Fruit fly (Drosophila melanogaster) whole organism, pupa: ENCODE results near the gene mRpL3.

Experiments
- CG10348 ChIP-seq: fragments of 200-800 bp; sonication (Bioruptor generic); IDR thresholded peaks from 2 replicates; pipeline ENCODE4 v1.3.6; 2022; ENCODE audit warnings: missing biosample characterization, missing genetic modification characterization
- CG12605 ChIP-seq: fragments of 200-800 bp; sonication (Bioruptor generic); IDR thresholded peaks from 2 replicates; pipeline ENCODE4 v1.3.6; 2022; ENCODE audit warnings: missing biosample characterization, missing genetic modification characterization
- CG13204 ChIP-seq: fragments of 200-800 bp; sonication (Bioruptor generic); optimal IDR thresholded peaks from 2 replicates; lab custom pipeline; 2018; ENCODE audit warnings: missing biosample characterization, mild to moderate bottlenecking, missing genetic modification characterization, moderate library complexity
- CG14655 ChIP-seq: fragments of 200-800 bp; sonication (Bioruptor generic); optimal IDR thresholded peaks from 3 replicates; lab custom pipeline; 2017; ENCODE audit warnings: mild to moderate bottlenecking, missing biosample characterization, missing genetic modification reagents, missing genetic modification characterization
- CG15710 ChIP-seq: fragments of 200-800 bp; sonication (Bioruptor generic); optimal IDR thresholded peaks from 2 replicates; lab custom pipeline; 2018; ENCODE audit warnings: missing biosample characterization, mild to moderate bottlenecking, missing genetic modification characterization, moderate library complexity
- CG17806 ChIP-seq: fragments of 200-800 bp; sonication (Bioruptor generic); optimal IDR thresholded peaks from 2 replicates; lab custom pipeline; 2018; ENCODE audit warnings: missing biosample characterization, mild to moderate bottlenecking, missing genetic modification characterization, moderate library complexity
- CG32121 ChIP-seq: fragments of 200-800 bp; sonication (Bioruptor generic); IDR thresholded peaks from 2 replicates; pipeline ENCODE4 v1.3.6; 2022; ENCODE audit warnings: missing biosample characterization, missing genetic modification characterization
- CG34367 ChIP-seq: fragments of 200-800 bp; sonication (Bioruptor generic); optimal IDR thresholded peaks from 2 replicates; lab custom pipeline; 2018; ENCODE audit warnings: missing biosample characterization, mild to moderate bottlenecking, missing genetic modification characterization
- CG4496 ChIP-seq: fragments of 200-800 bp; sonication (Bioruptor generic); IDR thresholded peaks from 3 replicates; pipeline ENCODE4 v1.3.6; 2022; ENCODE audit warnings: missing biosample characterization, missing genetic modification characterization
- CG8159 ChIP-seq: fragments of 200-800 bp; sonication (Bioruptor generic); optimal IDR thresholded peaks from 3 replicates; lab custom pipeline; 2018; ENCODE audit warnings: missing biosample characterization, mild to moderate bottlenecking, missing genetic modification characterization, moderate library complexity
- CG8301 ChIP-seq: fragments of 200-800 bp; sonication (Bioruptor generic); optimal IDR thresholded peaks from 2 replicates; lab custom pipeline; 2018; ENCODE audit warnings: missing biosample characterization, mild to moderate bottlenecking, missing genetic modification characterization
- CG9948 ChIP-seq: fragments of 200-800 bp; sonication (Bioruptor generic); optimal IDR thresholded peaks from 2 replicates; lab custom pipeline; 2018; ENCODE audit warnings: missing biosample characterization, mild to moderate bottlenecking, missing genetic modification characterization, moderate library complexity
- D1 ChIP-seq: fragments of 200-800 bp; sonication (Bioruptor generic); optimal IDR thresholded peaks from 2 replicates; lab custom pipeline; 2018; ENCODE audit warnings: missing biosample characterization, mild to moderate bottlenecking, missing genetic modification characterization, moderate library complexity
- EcR ChIP-seq: fragments of 200-800 bp; sonication (Bioruptor generic); optimal IDR thresholded peaks from 3 replicates; lab custom pipeline; 2019; ENCODE audit warnings: missing biosample characterization, missing genetic modification characterization, mild to moderate bottlenecking, moderate library complexity, missing genetic modification reagents
- Ets98B ChIP-seq: fragments of 200-800 bp; sonication (Bioruptor generic); IDR thresholded peaks from 2 replicates; pipeline ENCODE4 v1.3.6; 2022; ENCODE audit warnings: missing biosample characterization, missing genetic modification characterization
- Pif1A ChIP-seq: fragments of 200-800 bp; sonication (Bioruptor generic); optimal IDR thresholded peaks from 3 replicates; lab custom pipeline; 2016; ENCODE audit warnings: missing biosample characterization, missing genetic modification characterization
- Pif1B ChIP-seq: fragments of 200-800 bp; sonication (Bioruptor generic); optimal IDR thresholded peaks from 3 replicates; lab custom pipeline; 2016; ENCODE audit warnings: missing biosample characterization, missing genetic modification characterization
- Snoo ChIP-seq: fragments of 200-800 bp; sonication (Bioruptor generic); optimal IDR thresholded peaks from 3 replicates; lab custom pipeline; 2017; ENCODE audit warnings: missing biosample characterization, mild to moderate bottlenecking, missing genetic modification characterization, inconsistent platforms
- fd96Ca ChIP-seq: fragments of 200-800 bp; sonication (Bioruptor generic); IDR thresholded peaks from 3 replicates; pipeline ENCODE4 v1.3.6; 2022; ENCODE audit warnings: missing biosample characterization, missing genetic modification characterization
- gl ChIP-seq: fragments of 200-800 bp; sonication (Bioruptor generic); optimal IDR thresholded peaks from 2 replicates; lab custom pipeline; 2018; ENCODE audit warnings: missing biosample characterization, mild to moderate bottlenecking, missing genetic modification characterization
- rn ChIP-seq: fragments of 200-800 bp; sonication (Bioruptor generic); IDR thresholded peaks from 2 replicates; pipeline ENCODE4 v1.3.6; 2022; ENCODE audit warnings: missing biosample characterization, missing genetic modification characterization

Gene mRpL3

dm6 chrX:15737110-15737509 lies 23.9 kb upstream of the mRpL3 start, which contains the start of gene Arp6:
Gene Arp6, minus strand, starts transcription at chrX:15737120.
- TF ChIP-seq CG12605 (GFP tag; lab: Robert Waterston, UW) (no peak), CG14655 (GFP tag; lab: Kevin White, UChicago) (no peak)

- TF ChIP-seq CG34367 (tag; lab: Kevin White, UChicago) = no peak
- peak; percentile 32 for TF ChIP-seq CG9948
- no peak for TF ChIP-seq rn
- TF ChIP-seq CG8301 = peak; percentile 10
- no peak for TF ChIP-seq CG10348 (GFP tag; lab: Robert Waterston, UW)
- peak; percentile 33 for TF ChIP-seq CG15710 (tag; lab: Kevin White, UChicago)
- TF ChIP-seq Pif1A (GFP tag; lab: Kevin White, UChicago) = peak; percentile 28
- peak; percentile 29; the same call in 1 of the 2 replicates for TF ChIP-seq CG32121 (GFP tag; lab: Robert Waterston, UW)
- peak; percentile 47 for TF ChIP-seq CG8159 (tag; lab: Kevin White, UChicago)
- TF ChIP-seq Snoo (tag; lab: Kevin White, UChicago) = peak; percentile 48
- TF ChIP-seq gl (tag; lab: Kevin White, UChicago) = no peak
- peak; percentile 1 for TF ChIP-seq EcR (GFP tag; lab: Kevin White, UChicago)
- TF ChIP-seq Pif1B = no peak
Measured at dm6 chrX:15738890-15739550, 22.0 kb upstream of the mRpL3 start, which contains the start of the genes CG11679 and CG8206. Gene CG11679, minus strand, starts transcription at chrX:15738954. Gene CG8206, plus strand, starts transcription at chrX:15739230.

- peak; percentile 60 for TF ChIP-seq CG17806 (tag; lab: Kevin White, UChicago)
- peak; percentile 70; the same call in 1 of the 3 replicates for TF ChIP-seq fd96Ca
- TF ChIP-seq CG34367 (tag; lab: Kevin White, UChicago) = no peak
- TF ChIP-seq Pif1A (GFP tag; lab: Kevin White, UChicago) = peak; percentile 45
- TF ChIP-seq Ets98B (GFP tag; lab: Robert Waterston, UW) = peak; percentile 68
- no peak for TF ChIP-seq CG10348 (GFP tag; lab: Robert Waterston, UW)
- TF ChIP-seq CG15710 (tag; lab: Kevin White, UChicago) = peak; percentile 13
- TF ChIP-seq CG12605 (GFP tag; lab: Robert Waterston, UW) = 0 out of 2 replicates have a peak, but pooled peaks have one; percentile 44
- peak; percentile 44 for TF ChIP-seq CG9948
- peak; percentile 74; the same call in 1 of the 2 replicates for TF ChIP-seq CG32121 (GFP tag; lab: Robert Waterston, UW)
- no peak for TF ChIP-seq gl (tag; lab: Kevin White, UChicago)
- TF ChIP-seq CG13204 (GFP tag; lab: Kevin White, UChicago) = no peak
- no peak for TF ChIP-seq D1 (tag; lab: Kevin White, UChicago)
- no peak for TF ChIP-seq EcR (GFP tag; lab: Kevin White, UChicago)
- peak; percentile 56 for TF ChIP-seq Pif1B
- peak; percentile 26 for TF ChIP-seq Snoo (tag; lab: Kevin White, UChicago)
- TF ChIP-seq CG8301 = peak; percentile 45
- peak; percentile 38 for TF ChIP-seq CG8159 (tag; lab: Kevin White, UChicago)
- TF ChIP-seq CG14655 (GFP tag; lab: Kevin White, UChicago) = no peak
- no peak; the same call in 1 of the 2 replicates for TF ChIP-seq rn
- peak; percentile 84 for TF ChIP-seq CG4496 (GFP tag; lab: Robert Waterston, UW)
Measured at dm6 chrX:15740288-15740726, 20.7 kb upstream of the mRpL3 start.

dm6 chrX:15740881-15741280 lies 20.2 kb upstream of the mRpL3 start:
- TF ChIP-seq EcR (GFP tag; lab: Kevin White, UChicago) (no peak), gl (tag; lab: Kevin White, UChicago) (no peak), Snoo (tag; lab: Kevin White, UChicago) (no peak), D1 (tag; lab: Kevin White, UChicago) (no peak), rn (no peak), CG15710 (tag; lab: Kevin White, UChicago) (no peak), CG12605 (GFP tag; lab: Robert Waterston, UW) (no peak), CG8301 (no peak), CG14655 (GFP tag; lab: Kevin White, UChicago) (no peak), fd96Ca (no peak), CG32121 (GFP tag; lab: Robert Waterston, UW) (no peak), CG8159 (tag; lab: Kevin White, UChicago) (no peak), CG17806 (tag; lab: Kevin White, UChicago) (no peak)

dm6 chrX:15745905-15746681 lies 15.0 kb upstream of the mRpL3 start, which contains the start of the genes CG8944 and CCT6:
Gene CG8944, minus strand, starts transcription at chrX:15746231.
Gene CCT6, plus strand, starts transcription at chrX:15746648.
- TF ChIP-seq Ets98B (GFP tag; lab: Robert Waterston, UW) = no peak
- TF ChIP-seq Pif1A (GFP tag; lab: Kevin White, UChicago) = no peak
- no peak for TF ChIP-seq rn
- TF ChIP-seq CG17806 (tag; lab: Kevin White, UChicago) = no peak
- no peak for TF ChIP-seq CG8159 (tag; lab: Kevin White, UChicago)
- TF ChIP-seq CG32121 (GFP tag; lab: Robert Waterston, UW) = no peak
- no peak for TF ChIP-seq EcR (GFP tag; lab: Kevin White, UChicago)
- TF ChIP-seq CG10348 (GFP tag; lab: Robert Waterston, UW) = no peak
- TF ChIP-seq, all 21 proteins: peak for 0
